Worm (Caenorhabditis elegans): ENCODE results near the gene del-8.

DNA sequence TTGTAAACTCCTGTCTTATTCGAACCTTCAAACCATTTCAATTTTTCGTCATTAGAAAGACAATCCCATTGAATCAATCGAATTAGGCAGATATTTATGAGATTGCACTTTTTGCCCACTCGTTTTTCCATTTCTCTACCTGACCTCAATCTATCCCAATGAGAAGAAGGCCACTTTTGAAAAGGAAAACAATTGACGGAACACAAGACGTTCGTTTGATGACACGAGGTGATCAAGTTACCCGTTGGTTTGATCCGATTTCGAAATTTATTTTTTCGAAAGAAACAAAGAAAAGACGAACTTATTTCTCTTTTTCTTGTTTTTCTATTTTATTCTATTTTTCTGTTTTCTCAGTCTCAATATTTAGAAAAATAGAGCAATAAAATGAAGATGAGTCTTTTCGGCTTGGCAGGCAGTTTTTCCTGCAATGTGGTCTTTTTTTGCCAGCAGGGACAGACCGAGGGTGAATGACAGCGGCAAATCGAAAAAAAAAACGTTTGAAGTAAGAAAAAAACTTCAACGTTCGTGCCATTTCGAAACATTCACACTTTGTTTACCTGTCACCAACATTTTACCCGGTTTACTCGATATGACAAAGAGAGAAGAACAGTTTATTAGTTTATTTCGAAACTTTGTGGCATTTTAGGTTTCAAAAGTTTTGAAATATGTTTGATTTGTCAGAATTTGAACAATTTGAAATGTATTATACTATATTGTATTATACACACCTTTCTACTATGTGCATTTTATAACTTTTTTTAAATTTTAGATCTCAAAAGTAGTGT lies 41.0 kb upstream of the del-8 start:
- TF ChIP-seq sdc-2 (tag; optimal IDR thresholded peaks at IDR 0.05) (no peak), ttx-3 (tag; optimal IDR thresholded peaks at IDR 0.05) (no peak), lin-11 (tag; optimal IDR thresholded peaks at IDR 0.05) (no peak), elt-2 (tag; optimal IDR thresholded peaks at IDR 0.05) (no peak), rnt-1 (tag; optimal IDR thresholded peaks at IDR 0.05) (no peak), ceh-30 (tag; optimal IDR thresholded peaks at IDR 0.05) (no peak)
